Fruit fly (Drosophila melanogaster) whole organism, prepupa: ENCODE results near the gene Vps16A.
A peak's percentile ranks its signal among the peaks of the same experiment; 100 is the strongest.

ENCODE experiments used
- Blimp-1 ChIP-seq: fragments of 200-800 bp; sonication (Bioruptor generic); optimal IDR thresholded peaks from 3 replicates; lab custom pipeline; 2017; ENCODE audit warnings: missing biosample characterization, missing genetic modification characterization, mild to moderate bottlenecking, moderate library complexity, missing genetic modification reagents
- CG11294 ChIP-seq: fragments of 200-800 bp; sonication (Bioruptor generic); IDR thresholded peaks from 2 replicates; pipeline ENCODE4 v1.3.6; 2022; ENCODE audit warnings: missing biosample characterization, missing genetic modification characterization
- CG11762 ChIP-seq: fragments of 200-800 bp; sonication (Bioruptor generic); optimal IDR thresholded peaks from 3 replicates; lab custom pipeline; 2016; ENCODE audit warnings: missing biosample characterization, missing genetic modification characterization; ENCODE audit not compliant: insufficient read depth
- CG15336 ChIP-seq: fragments of 200-800 bp; sonication (Bioruptor generic); IDR thresholded peaks from 2 replicates; pipeline ENCODE4 v1.3.6; 2022; ENCODE audit warnings: missing biosample characterization, missing genetic modification characterization
- CG16779 ChIP-seq: fragments of 200-800 bp; sonication (Bioruptor generic); optimal IDR thresholded peaks from 3 replicates; lab custom pipeline; 2017; ENCODE audit warnings: missing biosample characterization, mild to moderate bottlenecking, missing genetic modification characterization
- CG3032 ChIP-seq: fragments of 200-800 bp; optimal IDR thresholded peaks from 2 replicates; lab custom pipeline; 2019; ENCODE audit warnings: missing biosample characterization, mild to moderate bottlenecking, missing genetic modification characterization, moderate library complexity
- CG31627 ChIP-seq: fragments of 200-800 bp; sonication (Bioruptor generic); optimal IDR thresholded peaks from 3 replicates; lab custom pipeline; 2016; ENCODE audit warnings: missing biosample characterization, missing genetic modification characterization
- CG32006 ChIP-seq: fragments of 200-800 bp; sonication (Bioruptor generic); optimal IDR thresholded peaks from 3 replicates; lab custom pipeline; 2017; ENCODE audit warnings: missing biosample characterization, mild to moderate bottlenecking, missing genetic modification characterization
- CG34406 ChIP-seq: fragments of 200-800 bp; sonication (Bioruptor generic); optimal IDR thresholded peaks from 3 replicates; lab custom pipeline; 2016; ENCODE audit warnings: missing biosample characterization, missing genetic modification characterization
- CG3919 ChIP-seq: fragments of 200-800 bp; sonication (Bioruptor generic); optimal IDR thresholded peaks from 3 replicates; lab custom pipeline; 2016; ENCODE audit warnings: missing biosample characterization, missing genetic modification characterization
- CG6792 ChIP-seq: fragments of 200-800 bp; sonication (Bioruptor generic); optimal IDR thresholded peaks from 3 replicates; lab custom pipeline; 2016; ENCODE audit warnings: missing biosample characterization, missing genetic modification characterization
- CG8119 ChIP-seq: fragments of 200-800 bp; sonication (Bioruptor generic); IDR thresholded peaks from 3 replicates; pipeline ENCODE4 v1.3.6; 2022; ENCODE audit warnings: missing biosample characterization, missing genetic modification characterization
- CG8319 ChIP-seq: fragments of 200-800 bp; sonication (Bioruptor generic); optimal IDR thresholded peaks from 3 replicates; lab custom pipeline; 2016; ENCODE audit warnings: missing biosample characterization, missing genetic modification characterization
- CG8632 ChIP-seq: fragments of 200-800 bp; sonication (Bioruptor generic); optimal IDR thresholded peaks from 3 replicates; lab custom pipeline; 2016; ENCODE audit warnings: missing biosample characterization, missing genetic modification characterization
- CG9139 ChIP-seq: fragments of 200-800 bp; sonication (Bioruptor generic); optimal IDR thresholded peaks from 3 replicates; lab custom pipeline; 2017; ENCODE audit warnings: missing biosample characterization, mild to moderate bottlenecking, missing genetic modification characterization
- Eip75B ChIP-seq: fragments of 200-800 bp; sonication (Bioruptor generic); optimal IDR thresholded peaks from 3 replicates; lab custom pipeline; 2016; ENCODE audit warnings: missing biosample characterization, missing genetic modification characterization
- Eip78C ChIP-seq: fragments of 200-800 bp; sonication (Bioruptor generic); peaks from one replicate; lab custom pipeline; 2016; ENCODE audit warnings: missing biosample characterization, missing genetic modification characterization
- Ets21C ChIP-seq: fragments of 200-800 bp; sonication (Bioruptor generic); optimal IDR thresholded peaks from 3 replicates; lab custom pipeline; 2016; ENCODE audit warnings: missing biosample characterization, missing genetic modification characterization
- Gug ChIP-seq: fragments of 200-800 bp; sonication (Bioruptor generic); IDR thresholded peaks from 2 replicates; pipeline ENCODE4 v1.3.6; 2022; ENCODE audit warnings: missing biosample characterization, missing genetic modification characterization
- Hr38 ChIP-seq: sonication (Bioruptor generic); optimal IDR thresholded peaks from 2 replicates; lab custom pipeline; 2016; ENCODE audit warnings: missing biosample characterization, missing genetic modification characterization
- Hr39 ChIP-seq: fragments of 200-800 bp; sonication (Bioruptor generic); optimal IDR thresholded peaks from 2 replicates; lab custom pipeline; 2016; ENCODE audit warnings: missing biosample characterization, missing genetic modification characterization
- Hr4 ChIP-seq: fragments of 200-800 bp; sonication (Bioruptor generic); optimal IDR thresholded peaks from 3 replicates; lab custom pipeline; 2016; ENCODE audit warnings: missing biosample characterization, missing genetic modification characterization
- Lpt ChIP-seq: fragments of 200-800 bp; sonication (Bioruptor generic); optimal IDR thresholded peaks from 3 replicates; lab custom pipeline; 2016; ENCODE audit warnings: missing biosample characterization, missing genetic modification characterization
- Met ChIP-seq: fragments of 200-800 bp; sonication (Bioruptor generic); optimal IDR thresholded peaks from 3 replicates; lab custom pipeline; 2016; ENCODE audit warnings: missing biosample characterization, missing genetic modification characterization
- cyc ChIP-seq: fragments of 200-800 bp; sonication (Bioruptor generic); optimal IDR thresholded peaks from 3 replicates; lab custom pipeline; 2016; ENCODE audit warnings: missing biosample characterization, missing genetic modification characterization
- dac ChIP-seq: fragments of 200-800 bp; sonication (Bioruptor generic); optimal IDR thresholded peaks from 2 replicates; lab custom pipeline; 2017; ENCODE audit warnings: missing biosample characterization, mild to moderate bottlenecking, missing genetic modification characterization
- dsx ChIP-seq: fragments of 200-800 bp; optimal IDR thresholded peaks from 3 replicates; lab custom pipeline; 2019; ENCODE audit warnings: missing biosample characterization, mild to moderate bottlenecking, missing genetic modification characterization, moderate library complexity; ENCODE audit not compliant: poor library complexity, severe bottlenecking
- eg ChIP-seq: fragments of 200-800 bp; sonication (Bioruptor generic); IDR thresholded peaks from 3 replicates; pipeline ENCODE4 v1.3.6; 2022; ENCODE audit warnings: missing biosample characterization, missing genetic modification characterization
- esn ChIP-seq: fragments of 200-800 bp; sonication (Bioruptor generic); optimal IDR thresholded peaks from 2 replicates; lab custom pipeline; 2016; ENCODE audit warnings: missing biosample characterization, mild to moderate bottlenecking, missing genetic modification characterization, moderate library complexity
- fd59A ChIP-seq: fragments of 200-800 bp; sonication (Bioruptor generic); optimal IDR thresholded peaks from 2 replicates; lab custom pipeline; 2017; ENCODE audit warnings: missing biosample characterization, mild to moderate bottlenecking, missing genetic modification characterization, missing genetic modification reagents
- fd85E ChIP-seq: fragments of 200-800 bp; sonication (Bioruptor generic); optimal IDR thresholded peaks from 3 replicates; lab custom pipeline; 2016; ENCODE audit warnings: missing biosample characterization, missing genetic modification characterization
- lz ChIP-seq: fragments of 200-800 bp; sonication (Bioruptor generic); optimal IDR thresholded peaks from 3 replicates; lab custom pipeline; 2016; ENCODE audit warnings: missing biosample characterization, missing genetic modification characterization
- net ChIP-seq: fragments of 200-800 bp; sonication (Bioruptor generic); optimal IDR thresholded peaks from 3 replicates; lab custom pipeline; 2016; ENCODE audit warnings: missing biosample characterization, missing genetic modification characterization
- pdm3 ChIP-seq: fragments of 200-800 bp; sonication (Bioruptor generic); optimal IDR thresholded peaks from 3 replicates; lab custom pipeline; 2016; ENCODE audit warnings: missing biosample characterization, missing genetic modification characterization
- salr ChIP-seq, 2 experiments: fragments of 200-800 bp; sonication (Bioruptor generic); optimal IDR thresholded peaks; 3 replicates each; lab custom pipeline; 2016 to 2018; ENCODE audit warnings: missing biosample characterization in 2 of 2, missing genetic modification characterization in 2 of 2, mild to moderate bottlenecking in 1 of 2
- spab ChIP-seq: fragments of 200-800 bp; sonication (Bioruptor generic); optimal IDR thresholded peaks from 2 replicates; lab custom pipeline; 2017; ENCODE audit warnings: missing biosample characterization, mild to moderate bottlenecking, missing genetic modification characterization, missing genetic modification reagents
- ss ChIP-seq, 2 experiments: fragments of 200-800 bp; sonication (Bioruptor generic); optimal IDR thresholded peaks; 2 replicates in 1 of 2; 3 replicates in 1 of 2; lab custom pipeline; 2017 to 2018; ENCODE audit warnings: mild to moderate bottlenecking in 2 of 2, missing biosample characterization in 2 of 2, missing genetic modification characterization in 2 of 2, moderate library complexity in 1 of 2
- svp ChIP-seq: fragments of 200-800 bp; sonication (Bioruptor generic); peaks from one replicate; lab custom pipeline; 2016; ENCODE audit warnings: missing biosample characterization, missing genetic modification characterization
- vri ChIP-seq: fragments of 200-800 bp; sonication (Bioruptor generic); optimal IDR thresholded peaks from 3 replicates; lab custom pipeline; 2016; ENCODE audit warnings: missing biosample characterization, mild to moderate bottlenecking, missing genetic modification characterization

Gene Vps16A

dm6 chr3R:9260421-9260973, 6.3 kb upstream of the Vps16A start, which contains the start of gene ATP6AP2:
TSS of gene ATP6AP2 (plus strand) at chr3R:9260638.
- TF ChIP-seq Ets21C, result no peak
- no peak for TF ChIP-seq CG8632 (GFP tag; lab: Kevin White, UChicago)
- TF ChIP-seq ss (GFP tag; optimal IDR thresholded peaks at IDR 0.05; lab: Kevin White, UChicago), result no peak
- no peak for TF ChIP-seq dac
- TF ChIP-seq svp (GFP tag; lab: Kevin White, UChicago), result no peak
- TF ChIP-seq CG3919, result no peak
- TF ChIP-seq cyc (GFP tag; lab: Kevin White, UChicago), result peak; percentile 35
- no peak for TF ChIP-seq Blimp-1
- peak; percentile 35 for TF ChIP-seq lz (GFP tag; lab: Kevin White, UChicago)
- TF ChIP-seq Eip75B, result no peak
- no peak for TF ChIP-seq fd85E (GFP tag; lab: Kevin White, UChicago)
- no peak for TF ChIP-seq dsx (GFP tag; lab: Kevin White, UChicago)
- peak; percentile 59 for TF ChIP-seq esn (GFP tag; lab: Kevin White, UChicago)
- peak; percentile 38 for TF ChIP-seq CG31627 (GFP tag; lab: Kevin White, UChicago)
- peak; percentile 58 for TF ChIP-seq CG3032
- peak; percentile 76 for TF ChIP-seq Eip78C (GFP tag; lab: Kevin White, UChicago)

dm6 chr3R:9264042-9264441, 2.8 kb upstream of the Vps16A start, which contains the start of gene sage:
TSS of gene sage (minus strand) at chr3R:9264142.
- TF ChIP-seq CG6792 (GFP tag; lab: Kevin White, UChicago), result no peak
- TF ChIP-seq CG16779 (tag; lab: Kevin White, UChicago), result no peak
- TF ChIP-seq CG15336 (GFP tag; lab: Robert Waterston, UW), result no peak
- no peak for TF ChIP-seq Hr38 (GFP tag; lab: Kevin White, UChicago)
- TF ChIP-seq CG11294, result no peak
- TF ChIP-seq Hr4 (GFP tag; lab: Kevin White, UChicago), result no peak
- TF ChIP-seq CG8119 (GFP tag; lab: Robert Waterston, UW), result no peak
- TF ChIP-seq Hr39 (GFP tag; lab: Kevin White, UChicago), result no peak
- no peak for TF ChIP-seq spab (GFP tag; lab: Kevin White, UChicago)

- TF ChIP-seq CG32006 (GFP tag; lab: Kevin White, UChicago) (no peak), Eip75B (no peak), fd59A (no peak), CG9139 (GFP tag; lab: Kevin White, UChicago) (no peak), CG8119 (GFP tag; lab: Robert Waterston, UW) (no peak), eg (GFP tag; lab: Robert Waterston, UW) (no peak), CG8319 (no peak), Lpt (GFP tag; lab: Kevin White, UChicago) (no peak), vri (GFP tag; lab: Kevin White, UChicago) (no peak), cyc (GFP tag; lab: Kevin White, UChicago) (no peak), lz (GFP tag; lab: Kevin White, UChicago) (no peak), Gug (GFP tag; lab: Robert Waterston, UW) (no peak), net (GFP tag; lab: Kevin White, UChicago) (no peak), CG34406 (GFP tag; lab: Kevin White, UChicago) (no peak), CG11762 (GFP tag; lab: Kevin White, UChicago) (no peak), ss (GFP tag; optimal IDR thresholded peaks at IDR 0.05; lab: Kevin White, UChicago) (no peak), salr (GFP tag; optimal IDR thresholded peaks at IDR 0.05; lab: Kevin White, UChicago) (no peak), pdm3 (no peak), Met (no peak)
Measured at dm6 chr3R:9287710-9288109, 20.9 kb downstream of the Vps16A start.
